Worm (Caenorhabditis elegans) whole organism, L1 larva: Measurements from ENCODE around the gene F28B4.1.

Experiments used
- fkh-10 ChIP-seq: sonication (generic microtip); optimal IDR thresholded peaks from 2 replicates; lab custom pipeline; 2017; ENCODE audit warnings: missing biosample characterization, missing genetic modification reagents, missing genetic modification characterization
- hlh-4 ChIP-seq: sonication (generic microtip); optimal IDR thresholded peaks from 2 replicates; lab custom pipeline; 2016; ENCODE audit warnings: mild to moderate bottlenecking, missing genetic modification characterization, missing compliant biosample characterization
- irx-1 ChIP-seq: sonication (generic microtip); optimal IDR thresholded peaks from 2 replicates; lab custom pipeline; 2016; ENCODE audit warnings: missing genetic modification characterization, missing compliant biosample characterization
- nhr-28 ChIP-seq: fragments of 150-350 bp; optimal IDR thresholded peaks from 2 replicates; lab custom pipeline; 2014; ENCODE audit warnings: missing biosample characterization, missing genetic modification characterization
- rnt-1 ChIP-seq: sonication (generic microtip); optimal IDR thresholded peaks from 2 replicates; lab custom pipeline; 2016; ENCODE audit warnings: mild to moderate bottlenecking, missing genetic modification characterization, moderate library complexity, missing compliant biosample characterization
- zag-1 ChIP-seq: fragments of 150-350 bp; optimal IDR thresholded peaks from 2 replicates; lab custom pipeline; 2014; ENCODE audit warnings: missing biosample characterization, missing genetic modification characterization

DNA sequence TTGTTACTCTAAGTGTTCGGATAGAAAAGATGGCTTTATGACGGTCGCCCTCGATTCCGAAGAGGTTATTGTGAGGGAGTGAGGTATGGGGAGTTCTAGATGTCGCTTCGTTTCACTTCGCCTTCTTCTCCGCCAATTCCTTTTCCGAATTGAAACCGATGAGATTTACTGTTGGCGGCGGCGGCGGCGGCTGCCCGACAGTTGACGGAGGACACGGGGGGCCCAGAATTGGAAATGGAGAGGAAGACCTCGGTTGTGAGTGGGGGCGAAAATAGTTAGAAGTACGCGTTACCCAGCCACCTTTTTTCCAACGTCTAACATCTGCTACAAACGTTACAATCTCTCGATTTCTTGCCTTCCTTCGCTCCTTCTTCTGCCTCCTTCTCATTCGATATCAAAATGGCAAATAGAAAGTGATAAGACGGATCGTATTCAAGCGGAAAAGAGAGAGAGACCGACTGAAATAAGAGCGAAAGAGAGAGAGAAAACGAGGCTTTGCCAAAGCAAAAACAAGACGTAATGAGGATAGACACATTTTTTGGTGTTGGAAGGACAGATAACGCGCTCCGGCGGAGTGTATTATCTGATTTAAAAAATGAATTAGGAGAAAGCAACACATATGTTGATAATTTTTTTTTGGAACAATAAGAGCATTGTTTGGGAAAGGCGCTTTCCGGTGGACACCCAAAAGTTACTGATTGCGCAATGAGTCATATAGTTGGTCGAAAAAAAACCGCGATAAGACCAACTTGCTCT is 13.3 kb downstream of the F28B4.1 start:
- TF ChIP-seq hlh-4 (tag; lab: Kevin White, UChicago), result no peak
- no peak for TF ChIP-seq irx-1 (tag; lab: Kevin White, UChicago)
- no peak for TF ChIP-seq fkh-10 (GFP tag; lab: Kevin White, UChicago)
- no peak for TF ChIP-seq nhr-28
- no peak for TF ChIP-seq rnt-1
- no peak for TF ChIP-seq zag-1 (tag; lab: Kevin White, UChicago)
